Worm (Caenorhabditis elegans): ENCODE measurements around the gene hpo-26.

DNA sequence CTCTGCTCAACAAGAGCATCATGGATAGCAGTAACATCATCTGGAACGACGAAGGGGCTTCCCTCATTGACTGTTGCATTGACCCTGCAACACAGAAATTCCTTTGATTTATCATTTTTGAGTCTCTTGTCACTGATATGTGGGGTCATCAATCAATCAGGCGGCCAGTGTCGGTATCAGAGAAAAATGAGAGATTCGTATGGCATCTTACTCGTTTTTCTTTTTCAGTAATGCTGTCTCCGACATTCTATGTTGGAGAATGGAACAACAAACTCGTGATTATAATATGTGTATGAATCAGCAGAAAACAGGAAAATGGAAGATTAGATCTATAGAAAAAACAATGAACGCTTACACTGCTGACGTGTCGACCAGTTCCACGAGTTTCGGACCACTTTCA is 29.7 kb downstream of the hpo-26 start:
- TF ChIP-seq pha-4 (GFP tag; IDR thresholded peaks at IDR 0.05) (no peak), pha-4 (tag; optimal IDR thresholded peaks at IDR 0.05) (no peak), zip-2 (tag; optimal IDR thresholded peaks at IDR 0.05) (no peak), php-3 (GFP tag; IDR thresholded peaks at IDR 0.05) (no peak)
